Worm (Caenorhabditis elegans): ENCODE measurements around the gene mks-3.

DNA sequence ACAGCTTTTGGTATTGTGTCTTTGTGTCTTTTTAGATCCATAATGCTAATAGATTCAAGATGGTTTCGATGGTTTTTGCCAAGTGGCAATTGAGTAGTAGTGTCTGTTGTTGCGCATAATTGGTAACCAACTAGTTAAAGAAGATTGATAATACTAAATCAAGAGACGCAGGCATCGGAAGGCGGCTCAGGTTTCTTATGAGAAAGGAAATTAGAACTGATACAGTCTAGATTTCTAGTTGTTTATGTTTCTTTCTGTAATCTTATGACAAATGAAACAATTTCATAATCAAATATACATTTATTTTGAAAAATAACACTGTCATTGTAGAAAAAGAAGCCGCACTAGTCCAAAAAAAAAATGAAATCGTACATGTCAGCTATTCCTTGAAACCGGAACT lies 29.6 kb downstream of the mks-3 start, which contains the start of gene ZK1290.10:
- no peak for TF ChIP-seq fkh-3 (tag; optimal IDR thresholded peaks at IDR 0.05)
- TF ChIP-seq tbp1 (GFP tag; optimal IDR thresholded peaks at IDR 0.05), result no peak
